Worm (Caenorhabditis elegans) whole organism, L4 larva: Measurements from ENCODE around the gene F49F1.10.

Experiments
- D1046.2 ChIP-seq: fragments of 200-800 bp; sonication (Bioruptor generic); IDR thresholded peaks from 2 replicates; pipeline ENCODE4 v1.3.6; 2022; ENCODE audit warnings: missing genetic modification characterization, missing compliant biosample characterization
- F37D6.2 ChIP-seq: sonication (generic microtip); optimal IDR thresholded peaks from 2 replicates; lab custom pipeline; 2016; ENCODE audit warnings: mild to moderate bottlenecking, missing genetic modification characterization, missing compliant biosample characterization
- F44E2.7 ChIP-seq: fragments of 200-800 bp; sonication (Bioruptor generic); IDR thresholded peaks from 2 replicates; pipeline ENCODE4 v2.1.2; 2022; ENCODE audit warnings: missing genetic modification characterization, missing compliant biosample characterization
- F49E8.2 ChIP-seq: sonication (generic microtip); optimal IDR thresholded peaks from 2 replicates; lab custom pipeline; 2016; ENCODE audit warnings: missing compliant biosample characterization, mild to moderate bottlenecking, missing genetic modification characterization, borderline replicate concordance
- R02D3.7 ChIP-seq: fragments of 150-350 bp; sonication (generic microtip); optimal IDR thresholded peaks from 3 replicates; lab custom pipeline; 2014; ENCODE audit warnings: missing biosample characterization, missing genetic modification characterization
- arid-1 ChIP-seq: fragments of 200-800 bp; sonication (Bioruptor generic); conservative IDR thresholded peaks from 2 replicates; pipeline ENCODE4 v1.3.6; 2022; ENCODE audit warnings: missing genetic modification reagents, missing genetic modification characterization, missing compliant biosample characterization
- ceh-20 ChIP-seq: fragments of 200-800 bp; sonication (Bioruptor generic); IDR thresholded peaks from 2 replicates; pipeline ENCODE4 v1.3.6; 2022; ENCODE audit warnings: missing genetic modification reagents, missing genetic modification characterization, missing compliant biosample characterization
- ceh-32 ChIP-seq: sonication (generic microtip); optimal IDR thresholded peaks from 2 replicates; lab custom pipeline; 2016; ENCODE audit warnings: mild to moderate bottlenecking, missing genetic modification characterization, missing compliant biosample characterization; ENCODE audit not compliant: poor library complexity
- daf-19 ChIP-seq: fragments of 200-800 bp; sonication (Bioruptor generic); conservative IDR thresholded peaks from 2 replicates; pipeline ENCODE4 v1.3.6; 2022; ENCODE audit warnings: missing genetic modification characterization, missing compliant biosample characterization
- dmd-6 ChIP-seq: fragments of 200-800 bp; sonication (Bioruptor generic); IDR thresholded peaks from 2 replicates; pipeline ENCODE4 v1.3.6; 2022; ENCODE audit warnings: missing genetic modification reagents, missing genetic modification characterization, missing compliant biosample characterization
- dpl-1 ChIP-seq: fragments of 150-350 bp; optimal IDR thresholded peaks from 2 replicates; lab custom pipeline; 2014; ENCODE audit warnings: missing biosample characterization, missing genetic modification reagents, missing genetic modification characterization
- dve-1 ChIP-seq: sonication (generic microtip); optimal IDR thresholded peaks from 2 replicates; lab custom pipeline; 2017; ENCODE audit warnings: antibody characterized with exemption, mild to moderate bottlenecking, missing genetic modification characterization, missing compliant biosample characterization; ENCODE audit not compliant: insufficient read depth
- egl-43 ChIP-seq: fragments of 200-800 bp; sonication (Bioruptor generic); IDR thresholded peaks from 2 replicates; pipeline ENCODE4 v1.3.6; 2022; ENCODE audit warnings: missing genetic modification reagents, missing genetic modification characterization, missing compliant biosample characterization
- hif-1 ChIP-seq, 2 experiments: sonication (generic microtip); optimal IDR thresholded peaks; 2 replicates each; lab custom pipeline; 2016 to 2017; ENCODE audit warnings: missing compliant biosample characterization in 2 of 2, missing genetic modification characterization in 2 of 2, missing genetic modification reagents in 2 of 2, missing genotype in 2 of 2, mild to moderate bottlenecking in 1 of 2
- hlh-11 ChIP-seq: fragments of 200-800 bp; sonication (Bioruptor generic); optimal IDR thresholded peaks from 2 replicates; lab custom pipeline; 2018; ENCODE audit warnings: mild to moderate bottlenecking, missing genetic modification characterization, missing compliant biosample characterization
- hmg-1.1 ChIP-seq: fragments of 200-800 bp; sonication (Bioruptor generic); IDR thresholded peaks from 2 replicates; pipeline ENCODE4 v1.3.6; 2022; ENCODE audit warnings: missing genetic modification reagents, missing genetic modification characterization, missing compliant biosample characterization
- lin-38 ChIP-seq: fragments of 200-800 bp; sonication (Bioruptor generic); IDR thresholded peaks from 2 replicates; pipeline ENCODE4 v1.3.6; 2022; ENCODE audit warnings: missing genetic modification reagents, missing genetic modification characterization, missing compliant biosample characterization
- lin-39 ChIP-seq: fragments of 150-350 bp; optimal IDR thresholded peaks from 2 replicates; lab custom pipeline; 2014; ENCODE audit warnings: missing biosample characterization, missing genetic modification reagents, missing genetic modification characterization
- lir-3 ChIP-seq: sonication (generic microtip); optimal IDR thresholded peaks from 2 replicates; lab custom pipeline; 2016; ENCODE audit warnings: mild to moderate bottlenecking, missing genetic modification characterization, missing compliant biosample characterization
- nhr-102 ChIP-seq: sonication (generic microtip); optimal IDR thresholded peaks from 2 replicates; lab custom pipeline; 2016; ENCODE audit warnings: mild to moderate bottlenecking, missing genetic modification characterization, moderate library complexity, missing compliant biosample characterization
- nhr-111 ChIP-seq: fragments of 200-800 bp; sonication (Bioruptor generic); optimal IDR thresholded peaks from 2 replicates; lab custom pipeline; 2018; ENCODE audit warnings: mild to moderate bottlenecking, missing genetic modification characterization, missing compliant biosample characterization
- nhr-237 ChIP-seq: sonication (generic microtip); optimal IDR thresholded peaks from 2 replicates; lab custom pipeline; 2017; ENCODE audit warnings: missing biosample characterization, missing genetic modification characterization
- nhr-42 ChIP-seq: fragments of 200-800 bp; sonication (Bioruptor generic); IDR thresholded peaks from 2 replicates; pipeline ENCODE4 v1.3.6; 2022; ENCODE audit warnings: missing genetic modification characterization, missing compliant biosample characterization
- saeg-2 ChIP-seq: fragments of 200-800 bp; sonication (Bioruptor generic); IDR thresholded peaks from 2 replicates; pipeline ENCODE4 v1.3.6; 2022; ENCODE audit warnings: missing genetic modification reagents, missing genetic modification characterization, missing compliant biosample characterization
- skn-1 ChIP-seq: fragments of 150-350 bp; optimal IDR thresholded peaks from 2 replicates; lab custom pipeline; 2014; ENCODE audit warnings: missing biosample characterization, missing genetic modification characterization
- snpc-4 ChIP-seq: fragments of 150-350 bp; optimal IDR thresholded peaks from 2 replicates; lab custom pipeline; 2014; ENCODE audit warnings: missing biosample characterization, missing genetic modification characterization
- spr-3 ChIP-seq: fragments of 200-800 bp; sonication (Bioruptor generic); optimal IDR thresholded peaks from 2 replicates; lab custom pipeline; 2018; ENCODE audit warnings: mild to moderate bottlenecking, missing genetic modification characterization, missing compliant biosample characterization
- tag-97 ChIP-seq: fragments of 200-800 bp; sonication (Bioruptor generic); IDR thresholded peaks from 2 replicates; pipeline ENCODE4 v1.3.6; 2022; ENCODE audit warnings: missing genetic modification characterization, missing compliant biosample characterization
- tra-1 ChIP-seq: fragments of 200-800 bp; sonication (Bioruptor generic); IDR thresholded peaks from 2 replicates; pipeline ENCODE4 v1.3.6; 2022; ENCODE audit warnings: missing genetic modification reagents, missing genetic modification characterization, missing compliant biosample characterization
- unc-39 ChIP-seq: sonication (generic microtip); optimal IDR thresholded peaks from 2 replicates; lab custom pipeline; 2017; ENCODE audit warnings: missing biosample characterization, missing genetic modification characterization
- unc-62 ChIP-seq, 3 experiments: fragments of 150-350 bp in 1 of 3; sonication (generic microtip); optimal IDR thresholded peaks in 2 of 3; peaks in 1 of 3; 1 replicate in 1 of 3; 2 replicates in 2 of 3; lab custom pipeline; 2014 to 2017; ENCODE audit warnings: missing biosample characterization in 3 of 3, missing genetic modification characterization in 3 of 3, missing genetic modification reagents in 3 of 3, missing genotype in 1 of 3
- zag-1 ChIP-seq: fragments of 150-350 bp; optimal IDR thresholded peaks from 2 replicates; lab custom pipeline; 2014; ENCODE audit warnings: missing biosample characterization, missing genetic modification characterization
- zfp-2 ChIP-seq: sonication (generic microtip); optimal IDR thresholded peaks from 2 replicates; lab custom pipeline; 2016; ENCODE audit warnings: mild to moderate bottlenecking, missing genetic modification characterization, missing compliant biosample characterization
- zfp-3 ChIP-seq: fragments of 200-800 bp; sonication (Bioruptor generic); conservative IDR thresholded peaks from 2 replicates; pipeline ENCODE4 v1.3.6; 2022; ENCODE audit warnings: missing genetic modification reagents, missing genetic modification characterization, missing compliant biosample characterization
- ztf-7 ChIP-seq: fragments of 150-350 bp; optimal IDR thresholded peaks from 2 replicates; lab custom pipeline; 2014; ENCODE audit warnings: missing biosample characterization, missing genetic modification characterization

Gene F49F1.10

DNA sequence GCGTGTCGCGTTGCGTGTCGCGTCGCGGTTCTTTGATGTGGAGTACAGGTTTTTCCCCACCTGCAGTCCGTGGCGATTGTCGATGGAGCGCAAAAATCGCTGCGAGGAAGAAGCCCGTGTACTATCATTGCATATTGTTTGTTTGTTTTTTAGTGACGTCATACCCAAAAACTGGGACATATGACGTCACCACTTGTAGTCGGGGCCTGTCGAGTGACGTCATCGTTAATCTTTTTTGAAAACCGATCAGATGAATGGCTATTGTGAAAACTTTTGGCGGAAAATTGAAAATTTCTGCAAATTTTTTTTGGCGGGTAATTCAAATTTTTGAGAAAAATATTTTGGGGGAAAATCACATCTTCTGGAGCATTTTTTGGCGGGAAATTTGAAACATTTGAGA is 28.4 kb upstream of the F49F1.10 start:
- TF ChIP-seq dve-1 (no peak), zfp-2 (tag; lab: Kevin White, UChicago) (no peak), F49E8.2 (tag; lab: Kevin White, UChicago) (no peak), nhr-237 (tag; lab: Kevin White, UChicago) (no peak), ceh-32 (tag; lab: Kevin White, UChicago) (no peak), lir-3 (tag; lab: Kevin White, UChicago) (no peak), snpc-4 (tag; lab: Kevin White, UChicago) (no peak), unc-62 (GFP tag; optimal IDR thresholded peaks at IDR 0.05 in 1 of 2; lab: Kevin White, UChicago) (no peak), unc-62 (tag; optimal IDR thresholded peaks at IDR 0.05; lab: Kevin White, UChicago) (no peak)
- TF ChIP-seq, all 104 proteins: peak for 0

DNA sequence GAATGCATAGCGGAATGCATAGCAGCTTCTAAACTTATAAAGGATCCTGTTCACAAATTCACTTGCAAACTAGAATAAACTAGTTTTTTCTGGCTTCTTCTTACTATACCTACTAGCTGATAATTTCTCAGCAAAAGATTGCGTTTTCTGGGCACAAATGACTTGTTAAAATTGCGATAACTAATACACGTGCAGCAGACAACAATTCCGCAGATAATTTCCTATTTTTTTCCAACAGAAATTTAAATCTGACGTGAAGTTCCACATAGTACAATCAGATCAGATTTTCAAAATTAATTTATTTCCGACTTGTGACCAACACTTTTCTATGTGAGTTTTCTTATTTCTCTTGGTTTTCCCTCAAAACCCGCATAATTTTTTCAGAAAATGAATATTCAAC is 25.5 kb upstream of the F49F1.10 start, which contains the start of gene scrm-8:
scrm-8 (plus strand) TSS at position 301 of the 400 bp plus-strand sequence.
- TF ChIP-seq ceh-20 (GFP tag; lab: Robert Waterston, UW) (no peak), hlh-11 (no peak), zfp-3 (GFP tag; lab: Robert Waterston, UW) (no peak), egl-43 (GFP tag; lab: Robert Waterston, UW) (no peak), nhr-42 (no peak), nhr-102 (tag; lab: Kevin White, UChicago) (no peak), D1046.2 (GFP tag; lab: Robert Waterston, UW) (no peak), skn-1 (tag; lab: Kevin White, UChicago) (no peak)

DNA sequence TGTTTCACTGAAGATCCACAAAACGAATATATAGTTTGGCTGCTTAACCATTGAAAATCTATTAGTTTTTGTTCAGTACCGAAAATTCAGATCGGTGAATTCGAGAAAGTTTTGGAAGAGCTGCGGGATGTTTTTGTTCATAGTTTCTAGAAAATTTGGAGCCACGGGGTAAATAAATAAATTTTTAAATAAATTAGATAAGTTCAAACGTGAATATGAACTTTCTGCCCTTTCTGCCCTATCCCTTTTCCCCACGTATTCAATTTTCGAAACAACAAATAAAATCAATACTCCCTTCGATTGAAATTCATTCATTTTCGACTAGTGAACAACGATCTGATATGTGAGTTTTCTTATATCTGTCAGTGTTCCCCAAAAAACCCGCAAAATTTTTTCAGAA is 23.2 kb upstream of the F49F1.10 start, which contains the start of gene scrm-5:
scrm-5 (plus strand) TSS at position 301 of the 400 bp plus-strand sequence.
- TF ChIP-seq spr-3 (GFP tag; lab: Kevin White, UChicago) (no peak), hif-1 (tag; optimal IDR thresholded peaks at IDR 0.05; lab: Kevin White, UChicago) (no peak), F37D6.2 (no peak), lir-3 (tag; lab: Kevin White, UChicago) (no peak), hmg-1.1 (GFP tag; lab: Robert Waterston, UW) (no peak), unc-39 (tag; lab: Kevin White, UChicago) (no peak), egl-43 (GFP tag; lab: Robert Waterston, UW) (no peak), tag-97 (GFP tag; lab: Robert Waterston, UW) (no peak), ztf-7 (tag; lab: Kevin White, UChicago) (no peak), arid-1 (GFP tag; lab: Robert Waterston, UW) (no peak)

ce11 chrIV:4154641-4155040 is 15.7 kb upstream of the F49F1.10 start, which contains the start of gene K08D10.14:
Gene K08D10.14 (plus strand): TSS chrIV:4154941.
- TF ChIP-seq dmd-6 (GFP tag; lab: Robert Waterston, UW), result no peak
- TF ChIP-seq zag-1 (tag; lab: Kevin White, UChicago), result no peak
- no peak for TF ChIP-seq lin-39
- no peak for TF ChIP-seq lin-38 (GFP tag; lab: Robert Waterston, UW)
- no peak for TF ChIP-seq R02D3.7 (tag; lab: Kevin White, UChicago)
- no peak for TF ChIP-seq tra-1
- no peak for TF ChIP-seq saeg-2 (GFP tag; lab: Robert Waterston, UW)
- TF ChIP-seq F44E2.7, result no peak
- no peak for TF ChIP-seq daf-19 (GFP tag; lab: Robert Waterston, UW)
- TF ChIP-seq zfp-2 (tag; lab: Kevin White, UChicago), result no peak
- no peak for TF ChIP-seq dpl-1
- TF ChIP-seq nhr-111 (GFP tag; lab: Kevin White, UChicago), result no peak
- TF ChIP-seq zfp-3 (GFP tag; lab: Robert Waterston, UW), result no peak
- TF ChIP-seq egl-43 (GFP tag; lab: Robert Waterston, UW), result no peak
- TF ChIP-seq skn-1 (tag; lab: Kevin White, UChicago), result no peak
- TF ChIP-seq, all 104 proteins: peak for 0
